Fruit fly (Drosophila melanogaster) whole organism, wandering third instar larva: ENCODE results near the gene tal-AA.

Experiments
- CrebA ChIP-seq: fragments of 200-800 bp; sonication (Bioruptor generic); optimal IDR thresholded peaks from 2 replicates; lab custom pipeline; 2016; ENCODE audit warnings: missing biosample characterization, mild to moderate bottlenecking, missing genetic modification characterization, borderline replicate concordance
- Dfd ChIP-seq: fragments of >200 bp; optimal IDR thresholded peaks from 2 replicates; lab custom pipeline; 2017; ENCODE audit warnings: missing biosample characterization, missing genetic modification characterization
- Jra ChIP-seq: sonication (Bioruptor generic); optimal IDR thresholded peaks from 2 replicates; lab custom pipeline; 2016; ENCODE audit warnings: missing biosample characterization, missing genetic modification characterization
- Myc ChIP-seq: fragments of >200 bp; optimal IDR thresholded peaks from 2 replicates; lab custom pipeline; 2017
- OdsH ChIP-seq: fragments of 200-800 bp; sonication (Bioruptor generic); optimal IDR thresholded peaks from 2 replicates; lab custom pipeline; 2016; ENCODE audit warnings: missing biosample characterization, mild to moderate bottlenecking, missing genetic modification characterization
- Vsx2 ChIP-seq: fragments of 200-300, 225-300 bp; sonication (Bioruptor generic); optimal IDR thresholded peaks from 2 replicates; lab custom pipeline; 2018; ENCODE audit warnings: missing biosample characterization, missing genetic modification characterization; ENCODE audit not compliant: partially characterized antibody
- dmrt93B ChIP-seq: fragments of 200-800 bp; sonication (Bioruptor generic); optimal IDR thresholded peaks from 2 replicates; lab custom pipeline; 2018; ENCODE audit warnings: missing biosample characterization, mild to moderate bottlenecking, missing genetic modification characterization
- dsf ChIP-seq: sonication (Bioruptor generic); optimal IDR thresholded peaks from 2 replicates; lab custom pipeline; 2016; ENCODE audit warnings: missing biosample characterization, missing genetic modification characterization, borderline replicate concordance
- h ChIP-seq: fragments of 200-800 bp; sonication (Bioruptor generic); optimal IDR thresholded peaks from 3 replicates; lab custom pipeline; 2016; ENCODE audit warnings: missing biosample characterization, mild to moderate bottlenecking, missing genetic modification characterization
- jim ChIP-seq: fragments of 175-275, 200-325 bp; sonication (Bioruptor generic); optimal IDR thresholded peaks from 2 replicates; lab custom pipeline; 2016; ENCODE audit warnings: missing biosample characterization, mild to moderate bottlenecking, missing genetic modification characterization
- psq ChIP-seq: fragments of 200-800 bp; sonication (Bioruptor generic); optimal IDR thresholded peaks from 3 replicates; lab custom pipeline; 2017; ENCODE audit warnings: missing biosample characterization, mild to moderate bottlenecking, missing genetic modification characterization, moderate library complexity
- usp ChIP-seq: fragments of >200 bp; optimal IDR thresholded peaks from 2 replicates; lab custom pipeline; 2017; ENCODE audit warnings: missing biosample characterization, missing genetic modification characterization

DNA sequence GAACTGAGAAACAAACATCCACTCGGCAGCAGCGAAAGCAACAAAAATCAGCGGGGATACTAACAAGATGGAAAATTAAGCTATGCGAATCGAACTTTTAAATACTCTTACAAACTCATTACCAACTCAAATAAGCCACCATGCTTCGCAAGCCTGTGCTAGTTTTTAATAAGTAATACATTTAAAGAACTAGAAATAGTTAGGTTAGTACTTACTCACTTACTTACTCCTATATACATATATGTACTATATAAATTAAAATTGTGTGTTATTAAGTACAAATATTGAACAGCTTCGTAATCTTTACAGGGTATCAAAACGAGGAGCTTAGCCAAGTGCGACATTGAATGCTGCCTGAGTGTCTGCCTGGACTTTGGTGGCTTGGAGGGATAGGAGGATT lies 38.1 kb downstream of the tal-AA start:
- TF ChIP-seq h (peak; percentile 39), psq (GFP tag; lab: Kevin White, UChicago) (peak; percentile 7), dmrt93B (peak; percentile 10), Myc (lab: Kevin White, UChicago) (no peak), CrebA (no peak), Vsx2 (GFP tag; lab: Kevin White, UChicago) (no peak), OdsH (GFP tag; lab: Kevin White, UChicago) (peak; percentile 22), jim (no peak), usp (GFP tag; lab: Kevin White, UChicago) (no peak), Dfd (GFP tag; lab: Kevin White, UChicago) (no peak), dsf (GFP tag; lab: Kevin White, UChicago) (no peak), Jra (GFP tag; lab: Kevin White, UChicago) (no peak)
